Worm (Caenorhabditis elegans) whole organism, late embryonic: ENCODE results near the gene Y81G3A.6.

Experiments
- C08G9.2 ChIP-seq: sonication (generic microtip); optimal IDR thresholded peaks from 2 replicates; lab custom pipeline; 2016; ENCODE audit warnings: mild to moderate bottlenecking, missing genetic modification characterization, moderate library complexity, missing compliant biosample characterization
- F13H6.1 ChIP-seq: sonication (generic microtip); optimal IDR thresholded peaks from 2 replicates; lab custom pipeline; 2016; ENCODE audit warnings: missing genetic modification characterization, missing compliant biosample characterization
- ama-1 ChIP-seq: fragments of 150-350 bp; optimal IDR thresholded peaks from 2 replicates; lab custom pipeline; 2014
- ceh-31 ChIP-seq: sonication (generic microtip); optimal IDR thresholded peaks from 2 replicates; lab custom pipeline; 2016; ENCODE audit warnings: missing genetic modification characterization, missing compliant biosample characterization
- ceh-45 ChIP-seq: fragments of 200-800 bp; sonication (Bioruptor generic); IDR thresholded peaks from 2 replicates; pipeline ENCODE4 v1.3.6; 2022; ENCODE audit warnings: missing genetic modification reagents, missing genetic modification characterization, missing compliant biosample characterization
- dmd-4 ChIP-seq: sonication (generic microtip); optimal IDR thresholded peaks from 2 replicates; lab custom pipeline; 2016; ENCODE audit warnings: borderline replicate concordance, missing genetic modification characterization, missing compliant biosample characterization
- lin-11 ChIP-seq: fragments of 200-800 bp; sonication (Bioruptor generic); optimal IDR thresholded peaks from 2 replicates; lab custom pipeline; 2018; ENCODE audit warnings: mild to moderate bottlenecking, missing genetic modification characterization, missing compliant biosample characterization
- pag-3 ChIP-seq: sonication (generic microtip); optimal IDR thresholded peaks from 2 replicates; lab custom pipeline; 2016; ENCODE audit warnings: missing compliant biosample characterization, missing genetic modification characterization, borderline replicate concordance
- pha-4 ChIP-seq: fragments of 150-350 bp; optimal IDR thresholded peaks from 2 replicates; lab custom pipeline; 2018; ENCODE audit warnings: missing biosample characterization, missing genetic modification reagents, missing genetic modification characterization
- pqm-1 ChIP-seq: sonication (generic microtip); optimal IDR thresholded peaks from 2 replicates; lab custom pipeline; 2016; ENCODE audit warnings: missing genetic modification characterization, missing compliant biosample characterization
- sdc-2 ChIP-seq: sonication (generic microtip); optimal IDR thresholded peaks from 2 replicates; lab custom pipeline; 2016; ENCODE audit warnings: missing genotype, missing genetic modification characterization, missing compliant biosample characterization
- unc-55 ChIP-seq: sonication (generic microtip); optimal IDR thresholded peaks from 2 replicates; lab custom pipeline; 2017; ENCODE audit warnings: missing biosample characterization, missing genetic modification reagents, missing genetic modification characterization

ce11 chrII:13091123-13091522, 8.8 kb upstream of the Y81G3A.6 start, which contains the start of gene Y81G3A.4:
- TF ChIP-seq pag-3 (tag; lab: Kevin White, UChicago) (no peak), sdc-2 (tag; lab: Kevin White, UChicago) (no peak), unc-55 (no peak), dmd-4 (tag; lab: Kevin White, UChicago) (no peak), ama-1 (lab: Kevin White, UChicago) (no peak), ceh-45 (GFP tag; lab: Robert Waterston, UW) (no peak), pqm-1 (no peak), pha-4 (no peak), C08G9.2 (tag; lab: Kevin White, UChicago) (no peak), lin-11 (no peak), ceh-31 (tag; lab: Kevin White, UChicago) (no peak), F13H6.1 (tag; lab: Kevin White, UChicago) (no peak)
